Worm (Caenorhabditis elegans) whole organism, L4 larva: ENCODE data around the gene algn-7.

Source experiments
- T20F7.1 ChIP-seq: fragments of 200-800 bp; sonication (Bioruptor generic); optimal IDR thresholded peaks from 2 replicates; lab custom pipeline; 2018; ENCODE audit warnings: mild to moderate bottlenecking, missing genetic modification characterization, missing compliant biosample characterization
- attf-4 ChIP-seq: sonication (generic microtip); optimal IDR thresholded peaks from 3 replicates; lab custom pipeline; 2017; ENCODE audit warnings: missing biosample characterization, missing genetic modification characterization
- daf-12 ChIP-seq: fragments of 150-350 bp; optimal IDR thresholded peaks from 2 replicates; lab custom pipeline; 2014; ENCODE audit warnings: missing biosample characterization, missing genetic modification reagents, missing genetic modification characterization
- dmd-8 ChIP-seq: fragments of 200-800 bp; sonication (Bioruptor generic); IDR thresholded peaks from 2 replicates; pipeline ENCODE4 v1.3.6; 2022; ENCODE audit warnings: missing genetic modification characterization, missing compliant biosample characterization
- fkh-10 ChIP-seq: fragments of 150-350 bp; optimal IDR thresholded peaks from 2 replicates; lab custom pipeline; 2014; ENCODE audit warnings: missing biosample characterization, missing genetic modification reagents, missing genetic modification characterization
- lsy-2 ChIP-seq, 2 experiments: fragments of 150-350 bp in 1 of 2; sonication (generic microtip) in 1 of 2; optimal IDR thresholded peaks; 2 replicates each; lab custom pipeline; 2014 to 2017; ENCODE audit warnings: missing biosample characterization in 2 of 2, missing genetic modification characterization in 2 of 2
- mep-1 ChIP-seq: fragments of 150-350 bp; sonication (generic microtip); optimal IDR thresholded peaks from 3 replicates; lab custom pipeline; 2014; ENCODE audit warnings: missing biosample characterization, missing genetic modification characterization
- nhr-11 ChIP-seq: fragments of 150-350 bp; optimal IDR thresholded peaks from 2 replicates; lab custom pipeline; 2014; ENCODE audit warnings: missing biosample characterization, missing genetic modification characterization
- nhr-237 ChIP-seq: sonication (generic microtip); optimal IDR thresholded peaks from 2 replicates; lab custom pipeline; 2017; ENCODE audit warnings: missing biosample characterization, missing genetic modification characterization
- pqm-1 ChIP-seq: sonication (generic microtip); optimal IDR thresholded peaks from 2 replicates; lab custom pipeline; 2017; ENCODE audit warnings: missing biosample characterization, missing genetic modification characterization

- TF ChIP-seq lsy-2 (tag; optimal IDR thresholded peaks at IDR 0.05; lab: Kevin White, UChicago): no peak
- no peak for TF ChIP-seq nhr-11 (tag; lab: Kevin White, UChicago)
- TF ChIP-seq T20F7.1: no peak
- no peak for TF ChIP-seq attf-4 (tag; lab: Kevin White, UChicago)
- TF ChIP-seq fkh-10 (GFP tag; lab: Kevin White, UChicago): no peak
- no peak for TF ChIP-seq mep-1 (tag; lab: Kevin White, UChicago)
- no peak for TF ChIP-seq pqm-1
- no peak for TF ChIP-seq nhr-237 (tag; lab: Kevin White, UChicago)
- TF ChIP-seq daf-12: no peak
- TF ChIP-seq dmd-8: no peak
Observed at ce11 chrV:19958744-19959143, 24.6 kb upstream of the algn-7 start, which contains the start of gene srh-172.
